Worm (Caenorhabditis elegans) whole organism, L3 larva: ENCODE data around the gene C06B8.3.
A peak's percentile ranks its signal among the peaks of the same experiment; 100 is the strongest.

Experiments used
- aly-2 ChIP-seq: fragments of 150-350 bp; optimal IDR thresholded peaks from 2 replicates; lab custom pipeline; 2014; ENCODE audit warnings: missing biosample characterization, missing genetic modification characterization
- ceh-28 ChIP-seq: fragments of 150-350 bp; optimal IDR thresholded peaks from 2 replicates; lab custom pipeline; 2014; ENCODE audit warnings: missing biosample characterization, missing genetic modification reagents, missing genetic modification characterization
- ceh-82 ChIP-seq: fragments of 150-350 bp; optimal IDR thresholded peaks from 2 replicates; lab custom pipeline; 2014; ENCODE audit warnings: missing biosample characterization, missing genetic modification characterization
- ceh-9 ChIP-seq: sonication (generic microtip); optimal IDR thresholded peaks from 2 replicates; lab custom pipeline; 2018; ENCODE audit warnings: missing biosample characterization, missing genetic modification characterization
- daf-12 ChIP-seq: fragments of 150-350 bp; optimal IDR thresholded peaks from 2 replicates; lab custom pipeline; 2014; ENCODE audit warnings: missing biosample characterization, missing genetic modification reagents, missing genetic modification characterization
- egl-5 ChIP-seq: fragments of 150-350 bp; optimal IDR thresholded peaks from 2 replicates; lab custom pipeline; 2017; ENCODE audit warnings: missing biosample characterization, missing genetic modification reagents, missing genetic modification characterization, inconsistent platforms
- elt-1 ChIP-seq: fragments of 150-350 bp; optimal IDR thresholded peaks from 2 replicates; lab custom pipeline; 2014; ENCODE audit warnings: missing biosample characterization, missing genetic modification characterization
- elt-2 ChIP-seq: sonication (generic microtip); optimal IDR thresholded peaks from 2 replicates; lab custom pipeline; 2016; ENCODE audit warnings: missing genetic modification reagents, mild to moderate bottlenecking, missing genetic modification characterization, missing compliant biosample characterization
- elt-3 ChIP-seq, 3 experiments: fragments of 150-350 bp in 1 of 3; sonication (generic microtip) in 2 of 3; optimal IDR thresholded peaks; 2 replicates in 2 of 3; 4 replicates in 1 of 3; lab custom pipeline; 2014 to 2017; ENCODE audit warnings: missing biosample characterization in 3 of 3, missing genetic modification characterization in 3 of 3
- eor-1 ChIP-seq, 2 experiments: fragments of 150-350 bp; optimal IDR thresholded peaks; 2 replicates each; lab custom pipeline; 2014 to 2018; ENCODE audit warnings: missing biosample characterization in 2 of 2, missing genetic modification characterization in 2 of 2
- fkh-10 ChIP-seq: sonication (generic microtip); optimal IDR thresholded peaks from 2 replicates; lab custom pipeline; 2017; ENCODE audit warnings: missing biosample characterization, missing genetic modification reagents, missing genetic modification characterization
- fkh-2 ChIP-seq: fragments of 150-350 bp; optimal IDR thresholded peaks from 2 replicates; lab custom pipeline; 2014; ENCODE audit warnings: missing biosample characterization, missing genetic modification reagents, missing genetic modification characterization
- hmg-11 ChIP-seq: sonication (generic microtip); optimal IDR thresholded peaks from 2 replicates; lab custom pipeline; 2016; ENCODE audit warnings: missing genetic modification characterization, missing compliant biosample characterization
- jun-1 ChIP-seq: fragments of 150-350 bp; optimal IDR thresholded peaks from 2 replicates; lab custom pipeline; 2014; ENCODE audit warnings: missing biosample characterization, missing genetic modification reagents, missing genetic modification characterization
- lsy-12 ChIP-seq: sonication (generic microtip); optimal IDR thresholded peaks from 2 replicates; lab custom pipeline; 2016; ENCODE audit warnings: mild to moderate bottlenecking, missing genetic modification characterization, missing compliant biosample characterization
- mdl-1 ChIP-seq: fragments of 150-350 bp; optimal IDR thresholded peaks from 2 replicates; lab custom pipeline; 2014; ENCODE audit warnings: missing biosample characterization, missing genetic modification characterization
- mml-1 ChIP-seq: fragments of 150-350 bp; sonication (generic microtip); optimal IDR thresholded peaks from 3 replicates; lab custom pipeline; 2014; ENCODE audit warnings: missing biosample characterization, missing genetic modification characterization
- nfya-1 ChIP-seq: sonication (generic microtip); optimal IDR thresholded peaks from 2 replicates; lab custom pipeline; 2017; ENCODE audit warnings: missing genetic modification characterization, mild to moderate bottlenecking, missing compliant biosample characterization, antibody characterized with exemption, moderate library complexity; ENCODE audit not compliant: insufficient read depth
- nhr-11 ChIP-seq: fragments of 150-350 bp; optimal IDR thresholded peaks from 2 replicates; lab custom pipeline; 2014; ENCODE audit warnings: missing biosample characterization, missing genetic modification characterization
- nhr-23 ChIP-seq: fragments of 150-350 bp; optimal IDR thresholded peaks from 2 replicates; lab custom pipeline; 2014; ENCODE audit warnings: missing biosample characterization, missing genetic modification reagents, missing genetic modification characterization
- nhr-237 ChIP-seq: fragments of 150-350 bp; optimal IDR thresholded peaks from 2 replicates; lab custom pipeline; 2014; ENCODE audit warnings: missing biosample characterization, missing genetic modification characterization
- nhr-28 ChIP-seq: fragments of 150-350 bp; optimal IDR thresholded peaks from 2 replicates; lab custom pipeline; 2014; ENCODE audit warnings: missing biosample characterization, missing genetic modification characterization
- nhr-43 ChIP-seq: sonication (generic microtip); optimal IDR thresholded peaks from 2 replicates; lab custom pipeline; 2016; ENCODE audit warnings: mild to moderate bottlenecking, missing genetic modification characterization, missing compliant biosample characterization; ENCODE audit not compliant: poor library complexity, severe bottlenecking
- nhr-67 ChIP-seq: fragments of 150-350 bp; optimal IDR thresholded peaks from 2 replicates; lab custom pipeline; 2014; ENCODE audit warnings: missing biosample characterization, missing genetic modification characterization
- nhr-76 ChIP-seq: fragments of 150-350 bp; sonication (generic microtip); optimal IDR thresholded peaks from 5 replicates; lab custom pipeline; 2014; ENCODE audit warnings: missing biosample characterization, missing genetic modification characterization
- nhr-77 ChIP-seq: fragments of 150-350 bp; optimal IDR thresholded peaks from 2 replicates; lab custom pipeline; 2014; ENCODE audit warnings: missing biosample characterization, missing genetic modification characterization
- pha-4 ChIP-seq: fragments of 150-350 bp; optimal IDR thresholded peaks from 2 replicates; lab custom pipeline; 2014; ENCODE audit warnings: missing biosample characterization, missing genetic modification reagents, missing genetic modification characterization
- pqm-1 ChIP-seq: fragments of 150-350 bp; optimal IDR thresholded peaks from 2 replicates; lab custom pipeline; 2017; ENCODE audit warnings: missing biosample characterization, missing genetic modification characterization, inconsistent platforms
- skn-1 ChIP-seq: fragments of 150-350 bp; optimal IDR thresholded peaks from 2 replicates; lab custom pipeline; 2014; ENCODE audit warnings: missing biosample characterization, missing genetic modification characterization
- snpc-4 ChIP-seq: fragments of 150-350 bp; optimal IDR thresholded peaks from 2 replicates; lab custom pipeline; 2014; ENCODE audit warnings: missing biosample characterization, missing genetic modification characterization
- tbx-2 ChIP-seq: sonication (generic microtip); optimal IDR thresholded peaks from 2 replicates; lab custom pipeline; 2016; ENCODE audit warnings: mild to moderate bottlenecking, missing genetic modification characterization, missing compliant biosample characterization
- unc-39 ChIP-seq: sonication (generic microtip); optimal IDR thresholded peaks from 4 replicates; lab custom pipeline; 2017; ENCODE audit warnings: missing biosample characterization, missing genetic modification characterization
- unc-62 ChIP-seq: fragments of 150-350 bp; sonication (generic microtip); optimal IDR thresholded peaks from 4 replicates; lab custom pipeline; 2014; ENCODE audit warnings: missing biosample characterization, missing genetic modification reagents, missing genetic modification characterization

The C06B8.3 gene

ce11 chrV:15497731-15498130, 13.3 kb upstream of the C06B8.3 start:
- TF ChIP-seq skn-1 (no peak), pha-4 (tag; lab: Kevin White, UChicago) (peak; percentile 99), egl-5 (no peak), nhr-237 (no peak), elt-2 (tag; lab: Kevin White, UChicago) (peak; percentile 94), jun-1 (tag; lab: Kevin White, UChicago) (peak; percentile 84), nhr-67 (tag; lab: Kevin White, UChicago) (no peak), tbx-2 (tag; lab: Kevin White, UChicago) (no peak), eor-1 (tag; optimal IDR thresholded peaks at IDR 0.05; lab: Kevin White, UChicago) (no peak), pqm-1 (tag; lab: Kevin White, UChicago) (peak; percentile 95), hmg-11 (tag; lab: Kevin White, UChicago) (no peak), daf-12 (tag; lab: Kevin White, UChicago) (no peak), nhr-43 (tag; lab: Kevin White, UChicago) (no peak), ceh-9 (tag; lab: Kevin White, UChicago) (no peak), nhr-28 (tag; lab: Kevin White, UChicago) (no peak), mml-1 (tag; lab: Kevin White, UChicago) (no peak), lsy-12 (tag; lab: Kevin White, UChicago) (peak; percentile 20), ceh-28 (tag; lab: Kevin White, UChicago) (peak; percentile 72)

ce11 chrV:15495169-15495568, 10.7 kb upstream of the C06B8.3 start, which contains the start of gene srh-219:
Gene srh-219 (plus strand): TSS chrV:15495469.
- TF ChIP-seq eor-1 (tag; optimal IDR thresholded peaks at IDR 0.05; lab: Kevin White, UChicago) = no peak
- TF ChIP-seq tbx-2 (tag; lab: Kevin White, UChicago) = no peak
- no peak for TF ChIP-seq elt-2 (tag; lab: Kevin White, UChicago)
- TF ChIP-seq aly-2 (tag; lab: Kevin White, UChicago) = no peak
- TF ChIP-seq egl-5 = no peak
- TF ChIP-seq nhr-77 = no peak
- TF ChIP-seq pha-4 (tag; lab: Kevin White, UChicago) = no peak
- TF ChIP-seq nhr-28 (tag; lab: Kevin White, UChicago) = no peak
- no peak for TF ChIP-seq nhr-67 (tag; lab: Kevin White, UChicago)
- no peak for TF ChIP-seq lsy-12 (tag; lab: Kevin White, UChicago)
- no peak for TF ChIP-seq snpc-4 (tag; lab: Kevin White, UChicago)
- no peak for TF ChIP-seq elt-1 (tag; lab: Kevin White, UChicago)
- TF ChIP-seq fkh-10 = no peak

- TF ChIP-seq nhr-23 (no peak), elt-1 (tag; lab: Kevin White, UChicago) (no peak), elt-2 (tag; lab: Kevin White, UChicago) (no peak)
Observed at ce11 chrV:15493680-15494079, 9.2 kb upstream of the C06B8.3 start, which contains the start of gene srh-218. Gene srh-218 (plus strand): TSS chrV:15493980.

- no peak for TF ChIP-seq nhr-67 (tag; lab: Kevin White, UChicago)
- TF ChIP-seq pha-4 (tag; lab: Kevin White, UChicago) = no peak
Observed at ce11 chrV:15492518-15492917, 8.1 kb upstream of the C06B8.3 start, which contains the start of gene str-264. Gene str-264 (minus strand): TSS chrV:15492618.

- no peak for TF ChIP-seq daf-12 (tag; lab: Kevin White, UChicago)
- no peak for TF ChIP-seq hmg-11 (tag; lab: Kevin White, UChicago)
- no peak for TF ChIP-seq nhr-28 (tag; lab: Kevin White, UChicago)
- TF ChIP-seq tbx-2 (tag; lab: Kevin White, UChicago) = no peak
- TF ChIP-seq mdl-1 (tag; lab: Kevin White, UChicago) = no peak
- no peak for TF ChIP-seq elt-2 (tag; lab: Kevin White, UChicago)
- TF ChIP-seq fkh-10 = no peak
- no peak for TF ChIP-seq ceh-9 (tag; lab: Kevin White, UChicago)
- TF ChIP-seq elt-3 (tag; optimal IDR thresholded peaks at IDR 0.05; lab: Kevin White, UChicago) = no peak
- no peak for TF ChIP-seq ceh-28 (tag; lab: Kevin White, UChicago)
- TF ChIP-seq unc-39 (tag; lab: Kevin White, UChicago) = no peak
- no peak for TF ChIP-seq skn-1
- no peak for TF ChIP-seq nhr-76 (tag; lab: Kevin White, UChicago)
- TF ChIP-seq eor-1 (tag; optimal IDR thresholded peaks at IDR 0.05; lab: Kevin White, UChicago) = no peak
- no peak for TF ChIP-seq nhr-67 (tag; lab: Kevin White, UChicago)
- no peak for TF ChIP-seq nhr-11 (tag; lab: Kevin White, UChicago)
- TF ChIP-seq fkh-2 (tag; lab: Kevin White, UChicago) = no peak
- no peak for TF ChIP-seq unc-62 (GFP tag; lab: Kevin White, UChicago)
- TF ChIP-seq ceh-82 (tag; lab: Kevin White, UChicago) = no peak
- no peak for TF ChIP-seq nfya-1 (tag; lab: Kevin White, UChicago)
Observed at ce11 chrV:15487764-15488163, 3.3 kb upstream of the C06B8.3 start, which contains the start of gene srw-21. Gene srw-21 (plus strand): TSS chrV:15488064.
